Worm (Caenorhabditis elegans) whole organism, L3 larva: ENCODE measurements around the gene shk-1.
A peak's percentile ranks its signal among the peaks of the same experiment; 100 is the strongest.

Source experiments
- aly-2 ChIP-seq: fragments of 150-350 bp; optimal IDR thresholded peaks from 2 replicates; lab custom pipeline; 2014; ENCODE audit warnings: missing biosample characterization, missing genetic modification characterization
- ama-1 ChIP-seq: fragments of 150-350 bp; optimal IDR thresholded peaks from 2 replicates; lab custom pipeline; 2018
- ceh-16 ChIP-seq: sonication (generic microtip); optimal IDR thresholded peaks from 2 replicates; lab custom pipeline; 2017; ENCODE audit warnings: missing biosample characterization, missing genetic modification characterization
- ceh-82 ChIP-seq: fragments of 150-350 bp; optimal IDR thresholded peaks from 2 replicates; lab custom pipeline; 2014; ENCODE audit warnings: missing biosample characterization, missing genetic modification characterization
- daf-12 ChIP-seq: fragments of 150-350 bp; optimal IDR thresholded peaks from 2 replicates; lab custom pipeline; 2014; ENCODE audit warnings: missing biosample characterization, missing genetic modification reagents, missing genetic modification characterization
- elt-1 ChIP-seq: fragments of 150-350 bp; optimal IDR thresholded peaks from 2 replicates; lab custom pipeline; 2014; ENCODE audit warnings: missing biosample characterization, missing genetic modification characterization
- elt-2 ChIP-seq: sonication (generic microtip); optimal IDR thresholded peaks from 2 replicates; lab custom pipeline; 2016; ENCODE audit warnings: missing genetic modification reagents, mild to moderate bottlenecking, missing genetic modification characterization, missing compliant biosample characterization
- elt-3 ChIP-seq, 3 experiments: fragments of 150-350 bp in 1 of 3; sonication (generic microtip) in 2 of 3; optimal IDR thresholded peaks; 2 replicates in 2 of 3; 4 replicates in 1 of 3; lab custom pipeline; 2014 to 2017; ENCODE audit warnings: missing biosample characterization in 3 of 3, missing genetic modification characterization in 3 of 3
- eor-1 ChIP-seq, 2 experiments: fragments of 150-350 bp; optimal IDR thresholded peaks; 2 replicates each; lab custom pipeline; 2014 to 2018; ENCODE audit warnings: missing biosample characterization in 2 of 2, missing genetic modification characterization in 2 of 2
- fkh-2 ChIP-seq: fragments of 150-350 bp; optimal IDR thresholded peaks from 2 replicates; lab custom pipeline; 2014; ENCODE audit warnings: missing biosample characterization, missing genetic modification reagents, missing genetic modification characterization
- hmg-11 ChIP-seq: sonication (generic microtip); optimal IDR thresholded peaks from 2 replicates; lab custom pipeline; 2016; ENCODE audit warnings: missing genetic modification characterization, missing compliant biosample characterization
- jun-1 ChIP-seq: fragments of 150-350 bp; optimal IDR thresholded peaks from 2 replicates; lab custom pipeline; 2014; ENCODE audit warnings: missing biosample characterization, missing genetic modification reagents, missing genetic modification characterization
- lin-15B ChIP-seq: fragments of 150-350 bp; optimal IDR thresholded peaks from 2 replicates; lab custom pipeline; 2014; ENCODE audit warnings: missing biosample characterization, missing genetic modification characterization
- lin-39 ChIP-seq: fragments of 150-350 bp; optimal IDR thresholded peaks from 2 replicates; lab custom pipeline; 2018; ENCODE audit warnings: missing biosample characterization, missing genetic modification reagents, missing genetic modification characterization
- lsy-12 ChIP-seq: sonication (generic microtip); optimal IDR thresholded peaks from 2 replicates; lab custom pipeline; 2016; ENCODE audit warnings: mild to moderate bottlenecking, missing genetic modification characterization, missing compliant biosample characterization
- nfya-1 ChIP-seq: sonication (generic microtip); optimal IDR thresholded peaks from 2 replicates; lab custom pipeline; 2017; ENCODE audit warnings: missing genetic modification characterization, mild to moderate bottlenecking, missing compliant biosample characterization, antibody characterized with exemption, moderate library complexity; ENCODE audit not compliant: insufficient read depth
- nhr-11 ChIP-seq: fragments of 150-350 bp; optimal IDR thresholded peaks from 2 replicates; lab custom pipeline; 2014; ENCODE audit warnings: missing biosample characterization, missing genetic modification characterization
- nhr-12 ChIP-seq: fragments of 150-350 bp; optimal IDR thresholded peaks from 2 replicates; lab custom pipeline; 2014; ENCODE audit warnings: missing biosample characterization, missing genetic modification characterization
- nhr-23 ChIP-seq: fragments of 150-350 bp; optimal IDR thresholded peaks from 2 replicates; lab custom pipeline; 2014; ENCODE audit warnings: missing biosample characterization, missing genetic modification reagents, missing genetic modification characterization
- nhr-237 ChIP-seq: fragments of 150-350 bp; optimal IDR thresholded peaks from 2 replicates; lab custom pipeline; 2014; ENCODE audit warnings: missing biosample characterization, missing genetic modification characterization
- nhr-25 ChIP-seq: sonication (generic microtip); optimal IDR thresholded peaks from 2 replicates; lab custom pipeline; 2017; ENCODE audit warnings: missing biosample characterization, missing genetic modification characterization
- nhr-43 ChIP-seq: sonication (generic microtip); optimal IDR thresholded peaks from 2 replicates; lab custom pipeline; 2016; ENCODE audit warnings: mild to moderate bottlenecking, missing genetic modification characterization, missing compliant biosample characterization; ENCODE audit not compliant: poor library complexity, severe bottlenecking
- nhr-67 ChIP-seq: fragments of 150-350 bp; optimal IDR thresholded peaks from 2 replicates; lab custom pipeline; 2014; ENCODE audit warnings: missing biosample characterization, missing genetic modification characterization
- nhr-77 ChIP-seq: fragments of 150-350 bp; optimal IDR thresholded peaks from 2 replicates; lab custom pipeline; 2014; ENCODE audit warnings: missing biosample characterization, missing genetic modification characterization
- pha-4 ChIP-seq: fragments of 150-350 bp; optimal IDR thresholded peaks from 2 replicates; lab custom pipeline; 2014; ENCODE audit warnings: missing biosample characterization, missing genetic modification reagents, missing genetic modification characterization
- pqm-1 ChIP-seq: fragments of 150-350 bp; optimal IDR thresholded peaks from 2 replicates; lab custom pipeline; 2017; ENCODE audit warnings: missing biosample characterization, missing genetic modification characterization, inconsistent platforms
- sea-2 ChIP-seq: fragments of 150-350 bp; sonication (generic microtip); optimal IDR thresholded peaks from 4 replicates; lab custom pipeline; 2014; ENCODE audit warnings: missing biosample characterization, missing genetic modification reagents, missing genetic modification characterization
- skn-1 ChIP-seq: fragments of 150-350 bp; optimal IDR thresholded peaks from 2 replicates; lab custom pipeline; 2014; ENCODE audit warnings: missing biosample characterization, missing genetic modification characterization
- snpc-4 ChIP-seq: fragments of 150-350 bp; optimal IDR thresholded peaks from 2 replicates; lab custom pipeline; 2014; ENCODE audit warnings: missing biosample characterization, missing genetic modification characterization
- tbx-2 ChIP-seq: sonication (generic microtip); optimal IDR thresholded peaks from 2 replicates; lab custom pipeline; 2016; ENCODE audit warnings: mild to moderate bottlenecking, missing genetic modification characterization, missing compliant biosample characterization
- unc-62 ChIP-seq: fragments of 150-350 bp; sonication (generic microtip); optimal IDR thresholded peaks from 4 replicates; lab custom pipeline; 2014; ENCODE audit warnings: missing biosample characterization, missing genetic modification reagents, missing genetic modification characterization
- ztf-4 ChIP-seq: fragments of 150-350 bp; optimal IDR thresholded peaks from 2 replicates; lab custom pipeline; 2014; ENCODE audit warnings: missing biosample characterization, missing genetic modification characterization

Gene shk-1

ce11 chrII:9773892-9774581, 16.0 kb downstream of the shk-1 start, which contains the start of gene ZK1321.4:
Gene ZK1321.4 (minus strand): TSS chrII:9773942.
- peak; percentile 22 for TF ChIP-seq nfya-1
- TF ChIP-seq sea-2 (GFP tag; lab: Kevin White, UChicago), result no peak

DNA sequence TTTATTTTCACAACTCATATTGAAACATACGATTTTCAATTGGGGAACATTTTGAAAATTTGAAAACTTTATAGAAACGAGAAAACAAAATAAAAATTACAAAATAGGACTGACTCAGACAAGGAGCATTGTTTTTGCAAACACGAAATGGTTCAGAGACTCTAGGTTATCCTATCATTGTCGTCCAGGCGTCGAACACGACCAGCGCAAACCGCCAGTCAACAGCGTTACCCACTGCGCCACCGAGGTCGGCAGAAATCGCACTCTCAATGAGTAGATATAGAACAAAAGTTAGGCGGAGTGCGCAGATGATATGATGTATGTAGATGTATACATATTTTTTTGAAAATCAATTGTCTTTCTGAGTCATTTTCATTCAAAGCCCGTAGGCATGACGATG, 16.6 kb downstream of the shk-1 start:
- no peak for TF ChIP-seq sea-2 (GFP tag; lab: Kevin White, UChicago)
- peak; percentile 60 for TF ChIP-seq nfya-1
- peak; percentile 46 for TF ChIP-seq elt-2 (tag; lab: Kevin White, UChicago)
- no peak for TF ChIP-seq ceh-82 (tag; lab: Kevin White, UChicago)
- TF ChIP-seq nhr-77 (tag; lab: Kevin White, UChicago), result no peak
- TF ChIP-seq nhr-23 (tag; lab: Kevin White, UChicago), result peak; percentile 78
- peak; percentile 43 for TF ChIP-seq pha-4 (tag; lab: Kevin White, UChicago)
- TF ChIP-seq lin-15B (tag; lab: Kevin White, UChicago), result peak; percentile 1
- no peak for TF ChIP-seq aly-2
- TF ChIP-seq nhr-43 (tag; lab: Kevin White, UChicago), result peak; percentile 79
- TF ChIP-seq nhr-25, result peak; percentile 57
- TF ChIP-seq daf-12 (tag; lab: Kevin White, UChicago), result no peak
- peak; percentile 77 for TF ChIP-seq hmg-11
- peak; percentile 27 for TF ChIP-seq snpc-4 (tag; lab: Kevin White, UChicago)
- no peak for TF ChIP-seq fkh-2 (tag; lab: Kevin White, UChicago)
- no peak for TF ChIP-seq nhr-67 (tag; lab: Kevin White, UChicago)
- TF ChIP-seq skn-1 (tag; lab: Kevin White, UChicago), result peak; percentile 22
- TF ChIP-seq jun-1 (tag; lab: Kevin White, UChicago), result no peak
- TF ChIP-seq lin-39 (tag; lab: Kevin White, UChicago), result peak; percentile 39
- peak; percentile 42 for TF ChIP-seq ztf-4
- TF ChIP-seq lsy-12, result peak; percentile 77
- peak; percentile 40 for TF ChIP-seq tbx-2 (tag; lab: Kevin White, UChicago)
- TF ChIP-seq, all 47 proteins: peak for 14

ce11 chrII:9775790-9776189, 17.8 kb downstream of the shk-1 start, which contains the start of gene T10B9.9:
Gene T10B9.9 (minus strand): TSS chrII:9775890.
- TF ChIP-seq nhr-12 (tag; lab: Kevin White, UChicago) (no peak), ceh-82 (tag; lab: Kevin White, UChicago) (no peak), nfya-1 (no peak)

- no peak for TF ChIP-seq ceh-16
- TF ChIP-seq nhr-11 (tag; lab: Kevin White, UChicago), result peak; percentile 75
Observed at ce11 chrII:9778495-9778894, 20.5 kb downstream of the shk-1 start.

DNA sequence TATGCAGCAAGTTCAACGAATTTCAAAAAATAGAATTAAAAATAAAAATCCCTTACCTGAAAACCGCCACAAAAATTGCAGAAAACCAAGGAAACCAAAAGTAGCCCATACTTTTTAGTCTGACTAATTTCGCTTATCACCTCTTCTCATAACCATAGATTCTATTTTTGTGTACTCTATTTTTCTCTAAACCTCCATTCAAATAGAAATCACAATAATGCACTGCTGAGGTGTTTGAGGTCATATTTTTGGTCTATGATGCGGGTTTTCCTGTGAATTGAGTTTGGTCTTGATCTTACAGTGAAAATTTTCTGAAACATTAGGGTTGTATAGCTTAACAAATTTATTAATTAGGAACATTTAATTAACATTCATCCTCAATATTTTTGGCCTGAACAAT, 23.8 kb downstream of the shk-1 start, which contains the start of gene cyp-13A1:
cyp-13A1 (minus strand) TSS at position 156 of the 400 bp plus-strand sequence.
- TF ChIP-seq pha-4 (tag; lab: Kevin White, UChicago) (peak; percentile 70), nfya-1 (no peak), nhr-237 (tag; lab: Kevin White, UChicago) (no peak), ama-1 (lab: Kevin White, UChicago) (no peak), elt-2 (tag; lab: Kevin White, UChicago) (peak; percentile 38), nhr-43 (tag; lab: Kevin White, UChicago) (no peak), skn-1 (tag; lab: Kevin White, UChicago) (no peak), nhr-11 (tag; lab: Kevin White, UChicago) (no peak), elt-1 (no peak), pqm-1 (peak; percentile 76), fkh-2 (tag; lab: Kevin White, UChicago) (no peak), aly-2 (no peak), eor-1 (tag; optimal IDR thresholded peaks at IDR 0.05; lab: Kevin White, UChicago) (no peak), unc-62 (GFP tag; lab: Kevin White, UChicago) (no peak), elt-3 (tag; optimal IDR thresholded peaks at IDR 0.05; lab: Kevin White, UChicago) (no peak), nhr-23 (tag; lab: Kevin White, UChicago) (no peak)
- TF ChIP-seq, all 47 proteins: peak for 3
